Fruit fly (Drosophila melanogaster) whole organism, embryonic: ENCODE results near the gene Nf-YC.

ENCODE experiments used
- Adf1 ChIP-seq: fragments of 200-800 bp; sonication (Bioruptor generic); IDR thresholded peaks from 2 replicates; pipeline ENCODE4 v1.3.6; 2022; ENCODE audit warnings: missing biosample characterization, missing genetic modification characterization
- B-H1 ChIP-seq: fragments of 200-800 bp; sonication (Bioruptor generic); IDR thresholded peaks from 3 replicates; pipeline ENCODE4 v1.3.6; 2022; ENCODE audit warnings: missing biosample characterization, missing genetic modification characterization
- C15 ChIP-seq: fragments of 200-800 bp; sonication (Bioruptor generic); IDR thresholded peaks from 3 replicates; pipeline ENCODE4 v1.3.6; 2022; ENCODE audit warnings: missing biosample characterization, missing genetic modification characterization
- CG11398 ChIP-seq: fragments of 200-800 bp; sonication (Bioruptor generic); optimal IDR thresholded peaks from 2 replicates; lab custom pipeline; 2016; ENCODE audit warnings: missing biosample characterization, missing genetic modification characterization
- CG11504 ChIP-seq: fragments of 200-800 bp; sonication (Bioruptor generic); optimal IDR thresholded peaks from 3 replicates; lab custom pipeline; 2019; ENCODE audit warnings: missing biosample characterization, mild to moderate bottlenecking, missing genetic modification characterization, moderate library complexity
- CG12236 ChIP-seq: fragments of 200-800 bp; sonication (Bioruptor generic); optimal IDR thresholded peaks from 2 replicates; lab custom pipeline; 2016; ENCODE audit warnings: missing biosample characterization, missing genetic modification characterization
- CG12744 ChIP-seq: fragments of 200-800 bp; sonication (Bioruptor generic); optimal IDR thresholded peaks from 2 replicates; lab custom pipeline; 2016; ENCODE audit warnings: missing biosample characterization, missing genetic modification characterization
- CG1529 ChIP-seq: fragments of 200-800 bp; sonication (Bioruptor generic); optimal IDR thresholded peaks from 3 replicates; lab custom pipeline; 2018; ENCODE audit warnings: missing biosample characterization, missing genetic modification characterization
- CG15601 ChIP-seq: fragments of 200-800 bp; sonication (Bioruptor generic); optimal IDR thresholded peaks from 3 replicates; lab custom pipeline; 2019; ENCODE audit warnings: missing biosample characterization, mild to moderate bottlenecking, missing genetic modification characterization, moderate library complexity
- CG17361 ChIP-seq: fragments of 200-800 bp; sonication (Bioruptor generic); IDR thresholded peaks from 3 replicates; pipeline ENCODE4 v1.3.6; 2022; ENCODE audit warnings: missing biosample characterization, missing genetic modification characterization
- CG17829 ChIP-seq: fragments of 200-800 bp; optimal IDR thresholded peaks from 2 replicates; lab custom pipeline; 2019; ENCODE audit warnings: missing biosample characterization, mild to moderate bottlenecking, missing genetic modification characterization, moderate library complexity
- CG1792 ChIP-seq: fragments of 200-800 bp; sonication (Bioruptor generic); optimal IDR thresholded peaks from 2 replicates; lab custom pipeline; 2016; ENCODE audit warnings: missing biosample characterization, missing genetic modification characterization
- CG18619 ChIP-seq: fragments of 200-800 bp; sonication (Bioruptor generic); optimal IDR thresholded peaks from 3 replicates; lab custom pipeline; 2017; ENCODE audit warnings: missing biosample characterization, mild to moderate bottlenecking, missing genetic modification characterization
- CG2120 ChIP-seq: fragments of 200-800 bp; sonication (Bioruptor generic); optimal IDR thresholded peaks from 3 replicates; lab custom pipeline; 2016; ENCODE audit warnings: missing biosample characterization, missing genetic modification characterization
- CG2889 ChIP-seq: fragments of 200-800 bp; sonication (Bioruptor generic); IDR thresholded peaks from 3 replicates; pipeline ENCODE4 v1.3.6; 2022; ENCODE audit warnings: missing biosample characterization, missing genetic modification characterization
- CG31365 ChIP-seq: fragments of 200-800 bp; sonication (Bioruptor generic); optimal IDR thresholded peaks from 2 replicates; lab custom pipeline; 2018; ENCODE audit warnings: missing biosample characterization, mild to moderate bottlenecking, missing genetic modification characterization
- CG34422 ChIP-seq: fragments of 200-800 bp; sonication (Bioruptor generic); IDR thresholded peaks from 3 replicates; pipeline ENCODE4 v1.3.6; 2022; ENCODE audit warnings: missing biosample characterization, missing genetic modification characterization
- CG4328 ChIP-seq: fragments of 200-800 bp; sonication (Bioruptor generic); optimal IDR thresholded peaks from 3 replicates; lab custom pipeline; 2017; ENCODE audit warnings: missing biosample characterization, missing genetic modification reagents, missing genetic modification characterization
- CG5180 ChIP-seq: fragments of 200-800 bp; sonication (Bioruptor generic); optimal IDR thresholded peaks from 3 replicates; lab custom pipeline; 2017; ENCODE audit warnings: missing biosample characterization, missing genetic modification characterization, mild to moderate bottlenecking, moderate library complexity, missing genetic modification reagents
- CG5953 ChIP-seq: fragments of 200-800 bp; sonication (Bioruptor generic); IDR thresholded peaks from 2 replicates; pipeline ENCODE4 v1.3.6; 2022; ENCODE audit warnings: missing biosample characterization, missing genetic modification characterization
- CG7271 ChIP-seq: fragments of 200-800 bp; sonication (Bioruptor generic); optimal IDR thresholded peaks from 2 replicates; lab custom pipeline; 2018; ENCODE audit warnings: missing biosample characterization, mild to moderate bottlenecking, missing genetic modification characterization, moderate library complexity
- CG7839 ChIP-seq: fragments of 200-800 bp; sonication (Bioruptor generic); optimal IDR thresholded peaks from 3 replicates; lab custom pipeline; 2018; ENCODE audit warnings: missing biosample characterization, mild to moderate bottlenecking, missing genetic modification characterization, moderate library complexity
- CG8290 ChIP-seq, 3 experiments: fragments of 200-800 bp; sonication (Bioruptor generic); optimal IDR thresholded peaks; 2 replicates each; lab custom pipeline; 2016 to 2019; ENCODE audit warnings: missing biosample characterization in 3 of 3, missing genetic modification characterization in 3 of 3, mild to moderate bottlenecking in 2 of 3, moderate library complexity in 1 of 3
- CG8924 ChIP-seq: fragments of 200-800 bp; optimal IDR thresholded peaks from 3 replicates; lab custom pipeline; 2019; ENCODE audit warnings: missing biosample characterization, mild to moderate bottlenecking, missing genetic modification characterization, moderate library complexity
- CG9932 ChIP-seq: fragments of 200-800 bp; sonication (Bioruptor generic); IDR thresholded peaks from 2 replicates; pipeline ENCODE4 v1.3.6; 2022; ENCODE audit warnings: missing biosample characterization, missing genetic modification characterization
- Dref ChIP-seq: fragments of 200-800 bp; sonication (Bioruptor generic); IDR thresholded peaks from 2 replicates; pipeline ENCODE4 v1.3.6; 2022; ENCODE audit warnings: missing biosample characterization, missing genetic modification characterization
- Eip74EF ChIP-seq, 2 experiments: fragments of 200-800 bp in 1 of 2; fragments of >200 bp in 1 of 2; sonication (Bioruptor generic) in 1 of 2; optimal IDR thresholded peaks; 2 replicates each; lab custom pipeline; 2017 to 2019; ENCODE audit warnings: missing biosample characterization in 2 of 2, missing genetic modification characterization in 2 of 2, mild to moderate bottlenecking in 1 of 2, moderate library complexity in 1 of 2
- Fer1 ChIP-seq: fragments of 200-800 bp; sonication (Bioruptor generic); optimal IDR thresholded peaks from 2 replicates; lab custom pipeline; 2017; ENCODE audit warnings: missing biosample characterization, mild to moderate bottlenecking, missing genetic modification characterization
- Fer2 ChIP-seq: fragments of 200-800 bp; sonication (Bioruptor generic); optimal IDR thresholded peaks from 2 replicates; lab custom pipeline; 2018; ENCODE audit warnings: missing biosample characterization, mild to moderate bottlenecking, missing genetic modification characterization, moderate library complexity
- HLH4C ChIP-seq: fragments of 200-800 bp; sonication (Bioruptor generic); IDR thresholded peaks from 3 replicates; pipeline ENCODE4 v1.3.6; 2022; ENCODE audit warnings: missing biosample characterization, missing genetic modification characterization; ENCODE audit not compliant: partially characterized antibody
- Mad ChIP-seq: fragments of 200-800 bp; sonication (Bioruptor generic); optimal IDR thresholded peaks from 2 replicates; lab custom pipeline; 2016; ENCODE audit warnings: missing biosample characterization, missing genetic modification characterization
- Mes4 ChIP-seq: fragments of 200-800 bp; sonication (Bioruptor generic); optimal IDR thresholded peaks from 2 replicates; lab custom pipeline; 2016; ENCODE audit warnings: missing biosample characterization, missing genetic modification characterization
- br ChIP-seq: fragments of >200 bp; optimal IDR thresholded peaks from 2 replicates; lab custom pipeline; 2017
- crol ChIP-seq: fragments of 200-800 bp; sonication (Bioruptor generic); IDR thresholded peaks from 2 replicates; pipeline ENCODE4 v1.3.6; 2022; ENCODE audit warnings: missing biosample characterization, missing genetic modification characterization
- fd102C ChIP-seq: fragments of 200-800 bp; sonication (Bioruptor generic); optimal IDR thresholded peaks from 2 replicates; lab custom pipeline; 2018; ENCODE audit warnings: missing biosample characterization, mild to moderate bottlenecking, missing genetic modification characterization, moderate library complexity
- gsb-n ChIP-seq: fragments of 200-800 bp; sonication (Bioruptor generic); optimal IDR thresholded peaks from 3 replicates; lab custom pipeline; 2018; ENCODE audit warnings: missing biosample characterization, mild to moderate bottlenecking, missing genetic modification characterization
- h ChIP-seq: fragments of >200 bp; optimal IDR thresholded peaks from 2 replicates; lab custom pipeline; 2017
- klu ChIP-seq: fragments of 200-800 bp; sonication (Bioruptor generic); IDR thresholded peaks from 2 replicates; pipeline ENCODE4 v1.3.6; 2022; ENCODE audit warnings: missing biosample characterization, missing genetic modification characterization
- mirr ChIP-seq: fragments of 200-800 bp; sonication (Bioruptor generic); optimal IDR thresholded peaks from 3 replicates; lab custom pipeline; 2018; ENCODE audit warnings: missing biosample characterization, mild to moderate bottlenecking, missing genetic modification characterization
- nerfin-2 ChIP-seq: fragments of 200-800 bp; sonication (Bioruptor generic); IDR thresholded peaks from 2 replicates; pipeline ENCODE4 v1.3.6; 2022; ENCODE audit warnings: missing biosample characterization, missing genetic modification characterization; ENCODE audit not compliant: partially characterized antibody
- pita ChIP-seq: fragments of 200-800 bp; sonication (Bioruptor generic); optimal IDR thresholded peaks from 2 replicates; lab custom pipeline; 2017; ENCODE audit warnings: missing biosample characterization, mild to moderate bottlenecking, missing genetic modification characterization
- schlank ChIP-seq: fragments of 200-800 bp; sonication (Bioruptor generic); optimal IDR thresholded peaks from 2 replicates; lab custom pipeline; 2018; ENCODE audit warnings: missing biosample characterization, mild to moderate bottlenecking, missing genetic modification characterization
- sens ChIP-seq: fragments of 200-800 bp; sonication (Bioruptor generic); peaks from one replicate; lab custom pipeline; 2016; ENCODE audit warnings: missing biosample characterization, missing genetic modification characterization
- sima ChIP-seq: fragments of 200-800 bp; sonication (Bioruptor generic); optimal IDR thresholded peaks from 2 replicates; lab custom pipeline; 2016; ENCODE audit warnings: missing biosample characterization, missing genetic modification characterization
- slp2 ChIP-seq: fragments of 200-800 bp; sonication (Bioruptor generic); optimal IDR thresholded peaks from 2 replicates; lab custom pipeline; 2016; ENCODE audit warnings: missing biosample characterization, missing genetic modification characterization
- sna ChIP-seq: fragments of 200-800 bp; sonication (Bioruptor generic); IDR thresholded peaks from 2 replicates; pipeline ENCODE4 v1.3.6; 2022; ENCODE audit warnings: missing biosample characterization, missing genetic modification characterization; ENCODE audit not compliant: partially characterized antibody
- tio ChIP-seq: fragments of 200-800 bp; sonication (Bioruptor generic); optimal IDR thresholded peaks from 2 replicates; lab custom pipeline; 2017; ENCODE audit warnings: missing biosample characterization, missing genetic modification characterization, inconsistent platforms
- ttk ChIP-seq: fragments of 200-800 bp; sonication (Bioruptor generic); IDR thresholded peaks from 2 replicates; pipeline ENCODE4 v2.1.2; 2022; ENCODE audit warnings: missing biosample characterization, missing genetic modification characterization
- yki ChIP-seq: fragments of >200 bp; optimal IDR thresholded peaks from 3 replicates; lab custom pipeline; 2018
- zen2 ChIP-seq: fragments of 200-800 bp; sonication (Bioruptor generic); IDR thresholded peaks from 3 replicates; pipeline ENCODE4 v1.3.6; 2022; ENCODE audit warnings: missing biosample characterization, missing genetic modification characterization; ENCODE audit not compliant: partially characterized antibody

Nf-YC gene

dm6 chrX:6856332-6856995 lies 35.7 kb upstream of the Nf-YC start (continued):
- TF ChIP-seq HLH4C, result no peak
- TF ChIP-seq CG2120 (GFP tag; lab: Kevin White, UChicago), result peak; percentile 55
- TF ChIP-seq fd102C (GFP tag; lab: Kevin White, UChicago), result no peak
- no peak for TF ChIP-seq Mes4
- TF ChIP-seq Eip74EF (GFP tag; optimal IDR thresholded peaks at IDR 0.05; lab: Kevin White, UChicago), result peak in 1 of 2 experiments; percentile 31
- TF ChIP-seq Mad, result no peak
- TF ChIP-seq CG8924 (tag; lab: Kevin White, UChicago), result peak; percentile 71
- TF ChIP-seq ttk, result peak; percentile 73
- TF ChIP-seq CG5180 (GFP tag; lab: Kevin White, UChicago), result peak; percentile 16
- TF ChIP-seq CG11504, result peak; percentile 87
- no peak for TF ChIP-seq h (lab: Kevin White, UChicago)
- TF ChIP-seq tio, result peak; percentile 18
- TF ChIP-seq br (lab: Kevin White, UChicago), result no peak
- no peak for TF ChIP-seq sna (GFP tag; lab: Robert Waterston, UW)
- TF ChIP-seq mirr, result no peak
- TF ChIP-seq Fer2, result no peak
- TF ChIP-seq CG17829, result peak; percentile 58
- TF ChIP-seq CG18619 (GFP tag; lab: Kevin White, UChicago), result peak; percentile 67
- no peak for TF ChIP-seq sima (GFP tag; lab: Kevin White, UChicago)
- TF ChIP-seq CG2889, result peak; percentile 67; the same call in 2 of the 3 replicates
- no peak for TF ChIP-seq CG8290 (GFP tag; optimal IDR thresholded peaks at IDR 0.05; lab: Kevin White, UChicago)
- peak in 1 of 2 experiments; percentile 48 for TF ChIP-seq CG8290 (tag; optimal IDR thresholded peaks at IDR 0.05; lab: Kevin White, UChicago)
- TF ChIP-seq Dref (GFP tag; lab: Robert Waterston, UW), result no peak
- TF ChIP-seq CG9932, result peak; percentile 67
- TF ChIP-seq CG11398, result no peak
- peak; percentile 59 for TF ChIP-seq CG5953
- 0 out of 3 replicates have a peak, but pooled peaks have one; percentile 45 for TF ChIP-seq C15
- no peak for TF ChIP-seq CG7271 (tag; lab: Kevin White, UChicago)
- TF ChIP-seq CG1792 (GFP tag; lab: Kevin White, UChicago), result no peak
- peak; percentile 1 for TF ChIP-seq slp2 (GFP tag; lab: Kevin White, UChicago)
- TF ChIP-seq CG15601, result peak; percentile 37
- TF ChIP-seq CG17361 (GFP tag; lab: Robert Waterston, UW), result peak; percentile 72
- TF ChIP-seq CG31365 (tag; lab: Kevin White, UChicago), result no peak
- no peak for TF ChIP-seq CG12744 (GFP tag; lab: Kevin White, UChicago)
- TF ChIP-seq CG4328 (GFP tag; lab: Kevin White, UChicago), result no peak
- peak; percentile 41 for TF ChIP-seq Fer1
- TF ChIP-seq nerfin-2 (GFP tag; lab: Robert Waterston, UW), result no peak
- TF ChIP-seq Adf1 (GFP tag; lab: Robert Waterston, UW), result no peak
- no peak for TF ChIP-seq pita (GFP tag; lab: Kevin White, UChicago)
- no peak for TF ChIP-seq yki (lab: Kevin White, UChicago)
- TF ChIP-seq schlank, result no peak
- peak; percentile 33 for TF ChIP-seq CG1529 (GFP tag; lab: Kevin White, UChicago)
- TF ChIP-seq klu (GFP tag; lab: Robert Waterston, UW), result peak; percentile 50; the same call in 1 of the 2 replicates
- TF ChIP-seq CG34422 (GFP tag; lab: Robert Waterston, UW), result peak; percentile 82
- peak; percentile 85 for TF ChIP-seq crol
- TF ChIP-seq CG12236 (GFP tag; lab: Kevin White, UChicago), result no peak
- TF ChIP-seq zen2 (GFP tag; lab: Robert Waterston, UW), result no peak
- peak; percentile 19 for TF ChIP-seq sens (GFP tag; lab: Kevin White, UChicago)
- TF ChIP-seq B-H1, result peak; percentile 62
- TF ChIP-seq CG7839 (tag; lab: Kevin White, UChicago), result peak; percentile 82
- peak; percentile 71 for TF ChIP-seq gsb-n (tag; lab: Kevin White, UChicago)
